Fruit fly (Drosophila melanogaster): ENCODE results near the gene RhoGAP15B.

The RhoGAP15B gene

dm6 chrX:16909886-16910285, 33.2 kb upstream of the RhoGAP15B start:
- TF ChIP-seq D19B (GFP tag; optimal IDR thresholded peaks at IDR 0.05): peak; percentile 48
- TF ChIP-seq grn (GFP tag; optimal IDR thresholded peaks at IDR 0.05): no peak
- no peak for TF ChIP-seq nau (GFP tag; optimal IDR thresholded peaks at IDR 0.05)
- TF ChIP-seq sd (tag; optimal IDR thresholded peaks at IDR 0.05): peak; percentile 97
- peak; percentile 98 for TF ChIP-seq CG13894 (tag; optimal IDR thresholded peaks at IDR 0.05)
- 0 out of 4 replicates have a peak, but pooled peaks have one; percentile 29 for TF ChIP-seq chinmo (GFP tag; IDR thresholded peaks at IDR 0.05; ENCODE audit: partially characterized antibody)

- TF ChIP-seq chinmo (GFP tag; IDR thresholded peaks at IDR 0.05; ENCODE audit: partially characterized antibody) (0 out of 4 replicates have a peak, but pooled peaks have one; percentile 37), Dip2 (GFP tag; IDR thresholded peaks at IDR 0.05) (no peak), CG12942 (GFP tag; optimal IDR thresholded peaks at IDR 0.05) (no peak), Nf-YB (GFP tag; optimal IDR thresholded peaks at IDR 0.05) (peak; percentile 60)
Measured at dm6 chrX:16911962-16912361, 31.1 kb upstream of the RhoGAP15B start.

- TF ChIP-seq CG7745 (tag; optimal IDR thresholded peaks at IDR 0.05) (no peak), z (GFP tag; IDR thresholded peaks at IDR 0.05) (no peak), CG32532 (GFP tag; IDR thresholded peaks at IDR 0.05) (0 out of 2 replicates have a peak, but pooled peaks have one; percentile 19), CG4617 (GFP tag; optimal IDR thresholded peaks at IDR 0.05; ENCODE audit: borderline replicate concordance) (no peak), CG12659 (GFP tag; optimal IDR thresholded peaks at IDR 0.05) (no peak), Adf1 (GFP tag; IDR thresholded peaks at IDR 0.05) (peak; percentile 89), CG15514 (GFP tag; optimal IDR thresholded peaks at IDR 0.05) (peak; percentile 5), CG14667 (GFP tag; IDR thresholded peaks at IDR 0.05) (no peak), CG13894 (tag; optimal IDR thresholded peaks at IDR 0.05) (peak; percentile 46), CG10462 (GFP tag; optimal IDR thresholded peaks at IDR 0.05) (no peak), CG8944 (GFP tag; optimal IDR thresholded peaks at IDR 0.05) (no peak), Deaf1 (tag; optimal IDR thresholded peaks at IDR 0.05) (peak; percentile 96), Oli (tag; optimal IDR thresholded peaks at IDR 0.05) (no peak), CG2875 (GFP tag; optimal IDR thresholded peaks at IDR 0.05) (no peak), Sin3A (optimal IDR thresholded peaks at IDR 0.05) (no peak), CG4404 (GFP tag; IDR thresholded peaks at IDR 0.05) (no peak), bsh (GFP tag; optimal IDR thresholded peaks at IDR 0.05) (no peak), slbo (GFP tag; IDR thresholded peaks at IDR 0.05) (peak; percentile 45; the same call in 1 of the 2 replicates), CG4360 (GFP tag; IDR thresholded peaks at IDR 0.05) (peak; percentile 84), CG10979 (tag; optimal IDR thresholded peaks at IDR 0.05) (no peak), CG13287 (GFP tag; IDR thresholded peaks at IDR 0.05; ENCODE audit: partially characterized antibody) (peak; percentile 11; the same call in 1 of the 2 replicates), emc (GFP tag; optimal IDR thresholded peaks at IDR 0.05) (no peak), chinmo (GFP tag; IDR thresholded peaks at IDR 0.05; ENCODE audit: partially characterized antibody) (peak; percentile 94; the same call in 3 of the 4 replicates), CG10654 (GFP tag; optimal IDR thresholded peaks at IDR 0.05) (no peak), CG10274 (GFP tag; optimal IDR thresholded peaks at IDR 0.05) (no peak), pb (GFP tag; optimal IDR thresholded peaks at IDR 0.05) (no peak), Rfx (GFP tag; IDR thresholded peaks at IDR 0.05) (peak; percentile 30; the same call in 1 of the 2 replicates), D19B (GFP tag; optimal IDR thresholded peaks at IDR 0.05) (no peak), hbn (GFP tag; IDR thresholded peaks at IDR 0.05; ENCODE audit: partially characterized antibody) (no peak), slou (GFP tag; optimal IDR thresholded peaks at IDR 0.05) (no peak), CG17328 (GFP tag; IDR thresholded peaks at IDR 0.05) (no peak), nom (GFP tag; optimal IDR thresholded peaks at IDR 0.05) (peak; percentile 0), Awh (GFP tag; IDR thresholded peaks at IDR 0.05) (0 out of 2 replicates have a peak, but pooled peaks have one; percentile 19), Aef1 (GFP tag; IDR thresholded peaks at IDR 0.05) (0 out of 3 replicates have a peak, but pooled peaks have one; percentile 18), Trl (optimal IDR thresholded peaks at IDR 0.05) (peak; percentile 38 to 73), Trl (GFP tag; optimal IDR thresholded peaks at IDR 0.05) (no peak), tna (GFP tag; IDR thresholded peaks at IDR 0.05; ENCODE audit: partially characterized antibody) (no peak), gfzf (GFP tag; optimal IDR thresholded peaks at IDR 0.05) (no peak)
Measured at dm6 chrX:16912965-16913755, 29.9 kb upstream of the RhoGAP15B start, which contains the start of gene CG4928. Gene CG4928, plus strand, starts transcription at chrX:16913180.

Data from whole organism, embryonic.